Worm (Caenorhabditis elegans) whole organism, L2 larva: ENCODE measurements around the gene grd-12.

Source experiments
- C34F6.9 ChIP-seq: fragments of 150-350 bp; optimal IDR thresholded peaks from 2 replicates; lab custom pipeline; 2014; ENCODE audit warnings: missing biosample characterization, missing genetic modification characterization
- F13H6.1 ChIP-seq: sonication (generic microtip); optimal IDR thresholded peaks from 2 replicates; lab custom pipeline; 2016; ENCODE audit warnings: missing genetic modification characterization, missing compliant biosample characterization
- R02D3.7 ChIP-seq: fragments of 150-350 bp; optimal IDR thresholded peaks from 2 replicates; lab custom pipeline; 2014; ENCODE audit warnings: missing biosample characterization, missing genetic modification characterization
- Y55F3AM.14 ChIP-seq: fragments of 200-800 bp; sonication (Bioruptor generic); optimal IDR thresholded peaks from 2 replicates; lab custom pipeline; 2018; ENCODE audit warnings: mild to moderate bottlenecking, missing genetic modification characterization, missing compliant biosample characterization
- ZK546.5 ChIP-seq: sonication (generic microtip); optimal IDR thresholded peaks from 2 replicates; lab custom pipeline; 2017; ENCODE audit warnings: missing biosample characterization, missing genetic modification characterization
- alr-1 ChIP-seq: fragments of 150-350 bp; optimal IDR thresholded peaks from 2 replicates; lab custom pipeline; 2014; ENCODE audit warnings: missing biosample characterization, missing genetic modification characterization
- aly-2 ChIP-seq: fragments of 150-350 bp; optimal IDR thresholded peaks from 2 replicates; lab custom pipeline; 2014; ENCODE audit warnings: missing biosample characterization, missing genetic modification characterization
- ama-1 ChIP-seq: fragments of 150-350 bp; optimal IDR thresholded peaks from 2 replicates; lab custom pipeline; 2018; ENCODE audit warnings: inconsistent platforms
- blmp-1 ChIP-seq: sonication (generic microtip); optimal IDR thresholded peaks from 2 replicates; lab custom pipeline; 2017; ENCODE audit warnings: missing genetic modification characterization, mild to moderate bottlenecking, missing compliant biosample characterization, antibody characterized with exemption, moderate library complexity; ENCODE audit not compliant: insufficient read depth
- ceh-16 ChIP-seq: fragments of 150-350 bp; optimal IDR thresholded peaks from 2 replicates; lab custom pipeline; 2014; ENCODE audit warnings: missing biosample characterization, missing genetic modification characterization
- ceh-82 ChIP-seq: fragments of 150-350 bp; optimal IDR thresholded peaks from 2 replicates; lab custom pipeline; 2014; ENCODE audit warnings: missing biosample characterization, missing genetic modification characterization
- crh-2 ChIP-seq: sonication (generic microtip); optimal IDR thresholded peaks from 2 replicates; lab custom pipeline; 2017; ENCODE audit warnings: missing biosample characterization, missing genetic modification characterization
- dmd-4 ChIP-seq: sonication (generic microtip); optimal IDR thresholded peaks from 2 replicates; lab custom pipeline; 2017; ENCODE audit warnings: missing biosample characterization, missing genetic modification characterization
- egl-27 ChIP-seq: sonication (generic microtip); optimal IDR thresholded peaks from 3 replicates; lab custom pipeline; 2017; ENCODE audit warnings: missing biosample characterization, missing genetic modification reagents, missing genetic modification characterization
- elt-1 ChIP-seq: fragments of 150-350 bp; optimal IDR thresholded peaks from 2 replicates; lab custom pipeline; 2014; ENCODE audit warnings: missing biosample characterization, missing genetic modification characterization
- fos-1 ChIP-seq: fragments of 150-350 bp; optimal IDR thresholded peaks from 2 replicates; lab custom pipeline; 2014; ENCODE audit warnings: missing biosample characterization, missing genetic modification characterization
- gmeb-1 ChIP-seq: fragments of 150-350 bp; optimal IDR thresholded peaks from 2 replicates; lab custom pipeline; 2014; ENCODE audit warnings: missing biosample characterization, missing genetic modification characterization
- lin-11 ChIP-seq: fragments of 150-350 bp; sonication (generic microtip); optimal IDR thresholded peaks from 2 replicates; lab custom pipeline; 2014; ENCODE audit warnings: missing biosample characterization, missing genetic modification characterization, inconsistent platforms, mixed read lengths
- lin-13 ChIP-seq: fragments of 150-350 bp; optimal IDR thresholded peaks from 2 replicates; lab custom pipeline; 2014; ENCODE audit warnings: missing biosample characterization, missing genetic modification reagents, missing genetic modification characterization
- lin-39 ChIP-seq: fragments of 150-350 bp; optimal IDR thresholded peaks from 2 replicates; lab custom pipeline; 2014; ENCODE audit warnings: missing biosample characterization, missing genetic modification reagents, missing genetic modification characterization
- lsy-2 ChIP-seq, 2 experiments: fragments of 150-350 bp in 1 of 2; sonication (generic microtip) in 1 of 2; optimal IDR thresholded peaks; 2 replicates each; lab custom pipeline; 2014 to 2017; ENCODE audit warnings: missing biosample characterization in 2 of 2, missing genetic modification characterization in 2 of 2
- mab-5 ChIP-seq: fragments of 150-350 bp; optimal IDR thresholded peaks from 2 replicates; lab custom pipeline; 2014; ENCODE audit warnings: missing biosample characterization, missing genetic modification characterization
- nhr-10 ChIP-seq: sonication (generic microtip); optimal IDR thresholded peaks from 2 replicates; lab custom pipeline; 2017; ENCODE audit warnings: missing biosample characterization, missing genetic modification characterization
- nhr-11 ChIP-seq: fragments of 150-350 bp; optimal IDR thresholded peaks from 2 replicates; lab custom pipeline; 2014; ENCODE audit warnings: missing biosample characterization, missing genetic modification characterization
- nhr-12 ChIP-seq: fragments of 150-350 bp; optimal IDR thresholded peaks from 2 replicates; lab custom pipeline; 2014; ENCODE audit warnings: missing biosample characterization, missing genetic modification characterization
- nhr-129 ChIP-seq: fragments of 150-350 bp; optimal IDR thresholded peaks from 2 replicates; lab custom pipeline; 2014; ENCODE audit warnings: missing biosample characterization, missing genetic modification characterization
- nhr-21 ChIP-seq: fragments of 150-350 bp; optimal IDR thresholded peaks from 2 replicates; lab custom pipeline; 2014; ENCODE audit warnings: missing biosample characterization, missing genetic modification characterization
- nhr-237 ChIP-seq: fragments of 150-350 bp; optimal IDR thresholded peaks from 2 replicates; lab custom pipeline; 2014; ENCODE audit warnings: missing biosample characterization, missing genetic modification characterization
- nhr-25 ChIP-seq: fragments of 150-350 bp; sonication (generic microtip); optimal IDR thresholded peaks from 3 replicates; lab custom pipeline; 2014; ENCODE audit warnings: missing biosample characterization, missing genetic modification characterization
- nhr-6 ChIP-seq: fragments of 150-350 bp; optimal IDR thresholded peaks from 2 replicates; lab custom pipeline; 2014; ENCODE audit warnings: missing biosample characterization, missing genetic modification characterization
- peb-1 ChIP-seq: fragments of 150-350 bp; optimal IDR thresholded peaks from 2 replicates; lab custom pipeline; 2014; ENCODE audit warnings: missing biosample characterization, missing genetic modification characterization
- sem-4 ChIP-seq: fragments of 150-350 bp; optimal IDR thresholded peaks from 2 replicates; lab custom pipeline; 2014; ENCODE audit warnings: missing biosample characterization, missing genetic modification reagents, missing genetic modification characterization
- skn-1 ChIP-seq: sonication (generic microtip); optimal IDR thresholded peaks from 2 replicates; lab custom pipeline; 2017; ENCODE audit warnings: missing biosample characterization, missing genetic modification characterization
- sma-9 ChIP-seq, 2 experiments: fragments of 150-350 bp in 1 of 2; sonication (generic microtip) in 1 of 2; optimal IDR thresholded peaks; 2 replicates each; lab custom pipeline; 2014 to 2016; ENCODE audit warnings: missing genetic modification characterization in 2 of 2, mild to moderate bottlenecking in 1 of 2, missing biosample characterization in 1 of 2, missing compliant biosample characterization in 1 of 2, missing genetic modification reagents in 1 of 2, moderate library complexity in 1 of 2
- snpc-4 ChIP-seq: fragments of 150-350 bp; optimal IDR thresholded peaks from 2 replicates; lab custom pipeline; 2014; ENCODE audit warnings: missing biosample characterization, missing genetic modification characterization
- unc-39 ChIP-seq: fragments of 150-350 bp; optimal IDR thresholded peaks from 2 replicates; lab custom pipeline; 2014; ENCODE audit warnings: missing biosample characterization, missing genetic modification characterization
- unc-55 ChIP-seq: fragments of 150-350 bp; sonication (generic microtip); optimal IDR thresholded peaks from 3 replicates; lab custom pipeline; 2014; ENCODE audit warnings: missing biosample characterization, missing genetic modification reagents, missing genetic modification characterization
- unc-62 ChIP-seq: fragments of 150-350 bp; optimal IDR thresholded peaks from 2 replicates; lab custom pipeline; 2014; ENCODE audit warnings: missing biosample characterization, missing genetic modification reagents, missing genetic modification characterization
- zag-1 ChIP-seq: fragments of 150-350 bp; optimal IDR thresholded peaks from 2 replicates; lab custom pipeline; 2014; ENCODE audit warnings: missing biosample characterization, missing genetic modification characterization
- ztf-1 ChIP-seq: fragments of 200-800 bp; sonication (Bioruptor generic); conservative IDR thresholded peaks from 2 replicates; pipeline ENCODE4 v1.3.6; 2022; ENCODE audit warnings: missing genetic modification characterization, missing compliant biosample characterization
- ztf-11 ChIP-seq: sonication (generic microtip); optimal IDR thresholded peaks from 2 replicates; lab custom pipeline; 2017; ENCODE audit warnings: missing biosample characterization, missing genetic modification characterization
- ztf-4 ChIP-seq: fragments of 150-350 bp; optimal IDR thresholded peaks from 2 replicates; lab custom pipeline; 2014; ENCODE audit warnings: missing biosample characterization, missing genetic modification characterization

Gene grd-12

DNA sequence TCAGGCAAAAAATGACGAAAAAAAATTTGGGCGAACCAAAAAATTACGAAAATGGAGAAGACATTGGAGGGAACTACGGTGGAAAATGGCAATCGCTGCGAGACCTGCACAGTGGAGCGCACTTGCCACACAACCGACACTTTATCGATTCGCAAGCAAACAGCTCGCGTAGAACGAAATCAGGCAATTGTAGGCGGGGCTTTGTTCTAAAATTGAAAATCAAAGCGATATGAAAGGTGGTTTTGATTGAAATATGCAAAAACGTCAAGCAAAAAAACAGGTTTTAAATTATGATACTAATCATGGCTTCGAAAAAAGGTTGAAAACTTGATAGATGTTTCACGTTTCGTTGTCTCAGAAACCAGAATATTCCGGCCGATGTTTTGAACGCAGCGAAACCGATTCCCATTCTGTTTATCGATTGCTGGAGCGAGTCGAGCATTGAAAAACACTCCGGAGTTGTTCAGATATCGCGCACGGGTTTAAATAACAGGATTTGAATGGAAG lies 23.9 kb downstream of the grd-12 start, which contains the start of the genes fib-1 and mut-15 (continued):
- peak; percentile 15 for TF ChIP-seq ceh-82
- TF ChIP-seq ZK546.5 = peak; percentile 45
- TF ChIP-seq nhr-11 = peak; percentile 26
- no peak for TF ChIP-seq dmd-4 (tag; lab: Kevin White, UChicago)
- peak; percentile 89 for TF ChIP-seq gmeb-1 (tag; lab: Kevin White, UChicago)
- no peak for TF ChIP-seq ztf-11 (tag; lab: Kevin White, UChicago)
- TF ChIP-seq Y55F3AM.14 (GFP tag; lab: Kevin White, UChicago) = peak; percentile 5
- peak; percentile 69 for TF ChIP-seq fos-1 (tag; lab: Kevin White, UChicago)

DNA sequence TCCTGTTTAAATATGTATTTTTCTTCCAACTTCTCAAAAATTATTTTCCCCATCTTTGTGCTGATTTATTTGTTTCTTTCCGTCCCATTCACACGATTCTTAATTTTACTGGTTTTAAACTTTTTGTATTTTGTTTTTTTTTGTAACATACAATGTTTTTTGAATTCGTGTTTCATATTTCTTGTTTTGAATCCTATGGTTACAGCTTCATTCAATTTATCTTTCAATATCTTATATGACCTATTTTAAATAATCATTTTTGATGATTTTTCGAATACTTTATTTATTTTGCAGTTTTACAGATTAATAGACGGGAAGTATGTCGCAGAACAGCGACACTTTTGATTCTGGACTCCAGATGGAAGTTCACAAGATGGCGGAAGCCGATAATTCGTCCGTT lies 26.5 kb downstream of the grd-12 start, which contains the start of gene hrde-2:
Gene hrde-2, plus strand, starts transcription at position 301 of the 400 bp plus-strand sequence.
- TF ChIP-seq lin-13 (no peak), egl-27 (no peak), lin-11 (tag; lab: Kevin White, UChicago) (no peak), ama-1 (no peak), blmp-1 (tag; lab: Kevin White, UChicago) (no peak), zag-1 (tag; lab: Kevin White, UChicago) (no peak), ZK546.5 (no peak), nhr-129 (tag; lab: Kevin White, UChicago) (no peak), elt-1 (tag; lab: Kevin White, UChicago) (no peak), lin-39 (tag; lab: Kevin White, UChicago) (no peak), nhr-10 (no peak), nhr-11 (no peak), aly-2 (tag; lab: Kevin White, UChicago) (no peak), lsy-2 (tag; optimal IDR thresholded peaks at IDR 0.05; lab: Kevin White, UChicago) (no peak), nhr-6 (tag; lab: Kevin White, UChicago) (no peak)

DNA sequence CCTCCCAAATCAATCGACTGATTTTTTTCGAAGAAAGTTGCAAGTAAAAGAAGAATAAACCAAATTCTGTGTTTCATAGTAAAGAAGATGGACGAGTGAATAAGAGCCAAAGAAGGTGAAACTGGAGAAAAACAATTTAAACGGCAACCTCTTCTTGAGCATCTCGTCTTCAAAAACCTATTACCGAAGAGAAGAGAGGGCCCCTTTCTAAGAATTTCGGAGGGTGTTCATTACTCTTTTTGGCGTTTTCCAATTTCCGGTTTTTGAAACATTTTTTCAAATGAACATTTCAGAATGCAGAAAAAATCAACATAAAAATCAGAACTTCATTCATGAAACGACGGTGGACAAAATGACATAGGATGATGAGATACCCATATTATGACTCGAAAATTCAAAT lies 33.3 kb downstream of the grd-12 start, which contains the start of gene nmr-2:
Gene nmr-2, minus strand, starts transcription at position 101 of the 400 bp plus-strand sequence.
- TF ChIP-seq gmeb-1 (tag; lab: Kevin White, UChicago) = no peak
- TF ChIP-seq nhr-21 (tag; lab: Kevin White, UChicago) = no peak
- TF ChIP-seq lsy-2 (tag; optimal IDR thresholded peaks at IDR 0.05; lab: Kevin White, UChicago) = no peak
- TF ChIP-seq ztf-1 (GFP tag; lab: Robert Waterston, UW) = no peak
- TF ChIP-seq unc-62 = no peak
- no peak for TF ChIP-seq peb-1 (tag; lab: Kevin White, UChicago)
- TF ChIP-seq ceh-82 = no peak
- TF ChIP-seq skn-1 = no peak
- no peak for TF ChIP-seq nhr-10
- TF ChIP-seq alr-1 (tag; lab: Kevin White, UChicago) = no peak
- TF ChIP-seq mab-5 (tag; lab: Kevin White, UChicago) = no peak
- TF ChIP-seq nhr-129 (tag; lab: Kevin White, UChicago) = no peak
- TF ChIP-seq snpc-4 (tag; lab: Kevin White, UChicago) = no peak
- TF ChIP-seq, all 48 proteins: peak for 0

DNA sequence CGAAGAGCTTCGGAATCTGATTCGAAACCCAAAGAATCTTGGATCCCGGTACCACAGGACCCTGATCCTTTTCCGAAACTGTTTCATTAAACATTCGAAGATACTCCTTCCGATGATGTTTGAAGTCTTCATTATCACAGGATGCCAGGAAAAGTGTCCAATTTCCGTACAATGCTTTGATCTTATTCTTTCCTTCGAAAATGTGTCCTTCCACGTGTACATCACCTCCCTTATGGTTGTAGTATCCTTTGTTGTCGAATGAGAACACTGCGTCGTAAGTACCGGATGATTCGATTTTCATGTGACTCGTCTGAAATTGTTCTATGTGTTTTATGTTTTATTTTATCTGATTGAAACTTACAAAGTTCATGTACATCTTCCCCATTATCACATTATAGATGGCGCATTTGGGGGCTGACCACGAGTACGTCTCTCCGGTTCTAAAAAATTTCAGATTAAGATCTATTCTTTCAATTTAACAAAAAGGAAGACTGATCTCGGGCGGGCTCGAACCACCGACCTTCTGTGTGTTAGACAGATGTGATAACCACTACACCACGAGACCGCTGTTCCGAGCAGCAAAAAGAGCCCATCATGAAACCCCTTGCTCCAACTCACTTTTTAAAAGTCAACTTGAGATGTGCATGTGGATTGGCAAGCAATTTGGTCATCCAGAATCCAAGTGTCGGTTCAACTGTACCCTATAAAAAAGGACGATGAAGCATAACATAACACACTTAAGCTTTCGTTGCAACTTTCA lies 34.4 kb downstream of the grd-12 start:
- no peak for TF ChIP-seq ZK546.5
- TF ChIP-seq lin-13 = no peak
- no peak for TF ChIP-seq R02D3.7 (tag; lab: Kevin White, UChicago)
- no peak for TF ChIP-seq peb-1 (tag; lab: Kevin White, UChicago)
- TF ChIP-seq ceh-16 = no peak
- peak; percentile 6 for TF ChIP-seq blmp-1 (tag; lab: Kevin White, UChicago)
- no peak for TF ChIP-seq nhr-6 (tag; lab: Kevin White, UChicago)
- no peak for TF ChIP-seq alr-1 (tag; lab: Kevin White, UChicago)
- no peak for TF ChIP-seq nhr-21 (tag; lab: Kevin White, UChicago)
- TF ChIP-seq sma-9 (GFP tag; optimal IDR thresholded peaks at IDR 0.05; lab: Kevin White, UChicago) = peak; percentile 27
- TF ChIP-seq sma-9 (tag; optimal IDR thresholded peaks at IDR 0.05; lab: Kevin White, UChicago) = no peak
- TF ChIP-seq dmd-4 (tag; lab: Kevin White, UChicago) = no peak
- no peak for TF ChIP-seq sem-4
- no peak for TF ChIP-seq nhr-10
- no peak for TF ChIP-seq ztf-4
- TF ChIP-seq egl-27 = no peak
- TF ChIP-seq gmeb-1 (tag; lab: Kevin White, UChicago) = no peak
- TF ChIP-seq skn-1 = no peak
- TF ChIP-seq C34F6.9 = no peak
- no peak for TF ChIP-seq unc-39 (tag; lab: Kevin White, UChicago)
- TF ChIP-seq lin-11 (tag; lab: Kevin White, UChicago) = peak; percentile 7
- peak; percentile 18 for TF ChIP-seq nhr-25 (tag; lab: Kevin White, UChicago)
- no peak for TF ChIP-seq snpc-4 (tag; lab: Kevin White, UChicago)
- no peak for TF ChIP-seq zag-1 (tag; lab: Kevin White, UChicago)
- no peak for TF ChIP-seq nhr-237 (tag; lab: Kevin White, UChicago)
- no peak for TF ChIP-seq nhr-12 (tag; lab: Kevin White, UChicago)
- peak; percentile 24 for TF ChIP-seq F13H6.1
- peak; percentile 50 for TF ChIP-seq nhr-129 (tag; lab: Kevin White, UChicago)
- peak; percentile 8 for TF ChIP-seq unc-55
- TF ChIP-seq fos-1 (tag; lab: Kevin White, UChicago) = no peak
- TF ChIP-seq lin-39 (tag; lab: Kevin White, UChicago) = no peak
- TF ChIP-seq ztf-1 (GFP tag; lab: Robert Waterston, UW) = no peak
- TF ChIP-seq nhr-11 = no peak
- TF ChIP-seq Y55F3AM.14 (GFP tag; lab: Kevin White, UChicago) = no peak
- no peak for TF ChIP-seq aly-2 (tag; lab: Kevin White, UChicago)
- TF ChIP-seq crh-2 (tag; lab: Kevin White, UChicago) = no peak
